Fruit fly (Drosophila melanogaster): ENCODE data around the gene Fuca.

DNA sequence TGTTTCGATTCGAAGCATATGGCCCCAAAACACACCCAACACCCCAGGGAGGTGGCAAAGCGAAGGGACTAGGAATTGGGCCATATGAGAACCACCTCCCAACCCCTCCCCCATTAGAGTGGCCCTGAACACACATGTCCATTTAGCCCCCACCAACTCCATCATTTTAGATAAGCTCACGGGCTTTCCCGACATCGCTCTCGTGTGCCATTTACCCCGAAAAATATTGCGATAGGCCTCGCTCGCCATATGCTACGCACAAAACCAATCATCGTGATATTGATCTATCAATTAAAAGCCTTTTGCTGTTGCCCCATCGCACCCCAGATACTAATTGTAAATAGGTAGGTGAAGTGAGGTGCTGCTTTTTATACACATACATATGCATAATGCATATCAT, 7.9 kb upstream of the Fuca start:
- TF ChIP-seq Mnt (GFP tag; optimal IDR thresholded peaks at IDR 0.05) (no peak), cnc (optimal IDR thresholded peaks at IDR 0.05) (no peak), Clk (GFP tag; optimal IDR thresholded peaks at IDR 0.05) (no peak), ovo (GFP tag; optimal IDR thresholded peaks at IDR 0.05) (no peak), CG5204 (GFP tag; optimal IDR thresholded peaks at IDR 0.05) (no peak), CG7101 (tag; optimal IDR thresholded peaks at IDR 0.05) (no peak), CG7045 (GFP tag; optimal IDR thresholded peaks at IDR 0.05) (no peak)
